Worm (Caenorhabditis elegans) whole organism, L2 larva: ENCODE results near the gene K01G5.10.

Experiments used
- fos-1 ChIP-seq: fragments of 150-350 bp; optimal IDR thresholded peaks from 2 replicates; lab custom pipeline; 2014; ENCODE audit warnings: missing biosample characterization, missing genetic modification characterization
- nhr-12 ChIP-seq: fragments of 150-350 bp; optimal IDR thresholded peaks from 2 replicates; lab custom pipeline; 2014; ENCODE audit warnings: missing biosample characterization, missing genetic modification characterization
- nhr-6 ChIP-seq: fragments of 150-350 bp; optimal IDR thresholded peaks from 2 replicates; lab custom pipeline; 2014; ENCODE audit warnings: missing biosample characterization, missing genetic modification characterization
- ztf-1 ChIP-seq: fragments of 200-800 bp; sonication (Bioruptor generic); conservative IDR thresholded peaks from 2 replicates; pipeline ENCODE4 v1.3.6; 2022; ENCODE audit warnings: missing genetic modification characterization, missing compliant biosample characterization
- ztf-11 ChIP-seq: sonication (generic microtip); optimal IDR thresholded peaks from 2 replicates; lab custom pipeline; 2017; ENCODE audit warnings: missing biosample characterization, missing genetic modification characterization

- no peak for TF ChIP-seq ztf-11 (tag; lab: Kevin White, UChicago)
- TF ChIP-seq nhr-12 (tag; lab: Kevin White, UChicago) = no peak
- TF ChIP-seq nhr-6 (tag; lab: Kevin White, UChicago) = no peak
- no peak for TF ChIP-seq fos-1 (tag; lab: Kevin White, UChicago)
- no peak for TF ChIP-seq ztf-1
Measured at ce11 chrIII:10781553-10781952, 23.2 kb upstream of the K01G5.10 start, which contains the start of gene ptr-19.
